Worm (Caenorhabditis elegans): ENCODE results near the gene vab-19.

ce11 chrII:2458881-2459280 lies 15.8 kb downstream of the vab-19 start, which contains the start of gene pqn-42:
- TF ChIP-seq rnt-1 (tag; optimal IDR thresholded peaks at IDR 0.05) (no peak), ceh-19 (GFP tag; optimal IDR thresholded peaks at IDR 0.05) (no peak), pag-3 (tag; optimal IDR thresholded peaks at IDR 0.05; ENCODE audit: borderline replicate concordance) (no peak), nfya-1 (tag; optimal IDR thresholded peaks at IDR 0.05) (no peak), pha-4 (tag; optimal IDR thresholded peaks at IDR 0.05) (no peak), ama-1 (optimal IDR thresholded peaks at IDR 0.05) (no peak)

All from whole organism, late embryonic.